Worm (Caenorhabditis elegans): ENCODE data around the gene mff-1.

- TF ChIP-seq ztf-11 (tag; optimal IDR thresholded peaks at IDR 0.05) = no peak
- no peak for TF ChIP-seq zip-8 (tag; optimal IDR thresholded peaks at IDR 0.05)
- TF ChIP-seq elt-1 (tag; optimal IDR thresholded peaks at IDR 0.05; ENCODE audit: borderline replicate concordance, insufficient read depth) = no peak
- TF ChIP-seq unc-62 (GFP tag; optimal IDR thresholded peaks at IDR 0.05) = no peak
- TF ChIP-seq nhr-12 (tag; optimal IDR thresholded peaks at IDR 0.05) = no peak
- TF ChIP-seq sptf-1 (tag; optimal IDR thresholded peaks at IDR 0.05) = no peak
- no peak for TF ChIP-seq mep-1 (tag; optimal IDR thresholded peaks at IDR 0.05)
- TF ChIP-seq lin-13 (tag; optimal IDR thresholded peaks at IDR 0.05) = no peak
These were observed 40.5 kb downstream of the mff-1 start, which contains the start of gene C05E7.3 for ce11 chrX:12946533-12946932.

Measured in whole organism, mixed stage, embryonic.